Worm (Caenorhabditis elegans) whole organism, L1 larva: ENCODE results near the gene F45E1.5.

ENCODE experiments used
- Y116A8C.19 ChIP-seq: sonication (generic microtip); optimal IDR thresholded peaks from 2 replicates; lab custom pipeline; 2016; ENCODE audit warnings: missing compliant biosample characterization, missing genetic modification characterization, borderline replicate concordance
- alr-1 ChIP-seq: fragments of 200-800 bp; sonication (Bioruptor generic); optimal IDR thresholded peaks from 2 replicates; lab custom pipeline; 2018; ENCODE audit warnings: borderline replicate concordance, mild to moderate bottlenecking, missing genetic modification characterization, missing compliant biosample characterization
- blmp-1 ChIP-seq: fragments of 150-350 bp; optimal IDR thresholded peaks from 2 replicates; lab custom pipeline; 2014; ENCODE audit warnings: missing biosample characterization, missing genetic modification characterization
- ceh-63 ChIP-seq: fragments of 200-800 bp; sonication (Bioruptor generic); optimal IDR thresholded peaks from 2 replicates; lab custom pipeline; 2018; ENCODE audit warnings: mild to moderate bottlenecking, missing genetic modification characterization, missing compliant biosample characterization
- ceh-8 ChIP-seq: fragments of 200-800 bp; sonication (Bioruptor generic); optimal IDR thresholded peaks from 2 replicates; lab custom pipeline; 2018; ENCODE audit warnings: mild to moderate bottlenecking, missing genetic modification characterization, moderate library complexity, missing compliant biosample characterization
- ceh-82 ChIP-seq, 3 experiments: fragments of 150-350 bp in 1 of 3; sonication (generic microtip) in 2 of 3; optimal IDR thresholded peaks; 2 replicates each; lab custom pipeline; 2014 to 2017; ENCODE audit warnings: missing biosample characterization in 3 of 3, missing genetic modification characterization in 3 of 3
- ceh-88 ChIP-seq: fragments of 200-800 bp; sonication (Bioruptor generic); IDR thresholded peaks from 2 replicates; pipeline ENCODE4 v1.3.6; 2022; ENCODE audit warnings: missing genetic modification characterization, missing compliant biosample characterization
- ceh-90 ChIP-seq: sonication (generic microtip); optimal IDR thresholded peaks from 2 replicates; lab custom pipeline; 2016; ENCODE audit warnings: missing genetic modification characterization, missing compliant biosample characterization
- dpl-1 ChIP-seq, 3 experiments: fragments of 150-350 bp in 2 of 3; sonication (generic microtip) in 1 of 3; optimal IDR thresholded peaks; 2 replicates each; lab custom pipeline; 2014 to 2017; ENCODE audit warnings: missing biosample characterization in 3 of 3, missing genetic modification characterization in 3 of 3, missing genetic modification reagents in 3 of 3
- dsc-1 ChIP-seq: sonication (generic microtip); optimal IDR thresholded peaks from 2 replicates; lab custom pipeline; 2016; ENCODE audit warnings: mild to moderate bottlenecking, missing genetic modification characterization, missing compliant biosample characterization
- efl-1 ChIP-seq, 4 experiments: fragments of 150-350 bp; optimal IDR thresholded peaks in 3 of 4; peaks in 1 of 4; 1 replicate in 1 of 4; 2 replicates in 3 of 4; lab custom pipeline; 2014; ENCODE audit warnings: missing biosample characterization in 2 of 4, missing genetic modification characterization in 2 of 4, missing genetic modification reagents in 2 of 4
- egl-13 ChIP-seq: sonication (generic microtip); optimal IDR thresholded peaks from 2 replicates; lab custom pipeline; 2016; ENCODE audit warnings: missing genotype, missing genetic modification reagents, missing genetic modification characterization, missing compliant biosample characterization
- elt-2 ChIP-seq: sonication (generic microtip); optimal IDR thresholded peaks from 2 replicates; lab custom pipeline; 2016; ENCODE audit warnings: missing genetic modification characterization, mild to moderate bottlenecking, inconsistent platforms, missing compliant biosample characterization, missing genetic modification reagents
- elt-3 ChIP-seq, 6 experiments: fragments of 150-350 bp in 1 of 6; sonication (generic microtip); optimal IDR thresholded peaks; 2 replicates each; lab custom pipeline; 2017 to 2018; ENCODE audit warnings: missing biosample characterization in 6 of 6, missing genetic modification characterization in 6 of 6, inconsistent platforms in 1 of 6
- fkh-4 ChIP-seq: sonication (generic microtip); optimal IDR thresholded peaks from 2 replicates; lab custom pipeline; 2016; ENCODE audit warnings: missing compliant biosample characterization, missing genetic modification characterization, borderline replicate concordance
- fkh-8 ChIP-seq: sonication (generic microtip); optimal IDR thresholded peaks from 2 replicates; lab custom pipeline; 2016; ENCODE audit warnings: mild to moderate bottlenecking, missing genetic modification characterization, missing compliant biosample characterization
- grh-1 ChIP-seq: fragments of 200-800 bp; sonication (Bioruptor generic); IDR thresholded peaks from 2 replicates; pipeline ENCODE4 v1.3.6; 2022; ENCODE audit warnings: missing genetic modification reagents, missing genetic modification characterization, missing compliant biosample characterization
- hlh-4 ChIP-seq: sonication (generic microtip); optimal IDR thresholded peaks from 2 replicates; lab custom pipeline; 2016; ENCODE audit warnings: mild to moderate bottlenecking, missing genetic modification characterization, missing compliant biosample characterization
- hpl-2 ChIP-seq: fragments of 150-350 bp; optimal IDR thresholded peaks from 2 replicates; lab custom pipeline; 2014; ENCODE audit warnings: missing biosample characterization, missing genetic modification reagents, missing genetic modification characterization
- lin-14 ChIP-seq: fragments of 200-800 bp; sonication (Bioruptor generic); optimal IDR thresholded peaks from 2 replicates; lab custom pipeline; 2018; ENCODE audit warnings: mild to moderate bottlenecking, missing genetic modification characterization, moderate library complexity, missing compliant biosample characterization
- lin-39 ChIP-seq: fragments of 150-350 bp; optimal IDR thresholded peaks from 2 replicates; lab custom pipeline; 2014; ENCODE audit warnings: missing biosample characterization, missing genetic modification reagents, missing genetic modification characterization
- lir-3 ChIP-seq: sonication (generic microtip); optimal IDR thresholded peaks from 2 replicates; lab custom pipeline; 2016; ENCODE audit warnings: mild to moderate bottlenecking, missing genetic modification characterization, moderate library complexity, missing compliant biosample characterization; ENCODE audit not compliant: poor library complexity
- mdl-1 ChIP-seq, 2 experiments: fragments of 150-350 bp; optimal IDR thresholded peaks; 2 replicates each; lab custom pipeline; 2014 to 2017; ENCODE audit warnings: missing biosample characterization in 2 of 2, missing genetic modification characterization in 2 of 2, inconsistent platforms in 1 of 2
- mef-2 ChIP-seq: fragments of 150-350 bp; optimal IDR thresholded peaks from 2 replicates; lab custom pipeline; 2014; ENCODE audit warnings: missing biosample characterization, missing genetic modification characterization
- nhr-11 ChIP-seq: fragments of 150-350 bp; optimal IDR thresholded peaks from 2 replicates; lab custom pipeline; 2014; ENCODE audit warnings: missing biosample characterization, missing genetic modification characterization
- nhr-12 ChIP-seq: sonication (generic microtip); optimal IDR thresholded peaks from 2 replicates; lab custom pipeline; 2017; ENCODE audit warnings: missing biosample characterization, missing genetic modification characterization
- nhr-19 ChIP-seq: fragments of 200-800 bp; sonication (Bioruptor generic); conservative IDR thresholded peaks from 2 replicates; pipeline ENCODE4 v1.3.6; 2022; ENCODE audit warnings: missing genetic modification characterization, missing compliant biosample characterization
- nhr-237 ChIP-seq: fragments of 150-350 bp; optimal IDR thresholded peaks from 2 replicates; lab custom pipeline; 2014; ENCODE audit warnings: missing biosample characterization, missing genetic modification characterization
- nhr-28 ChIP-seq: fragments of 150-350 bp; optimal IDR thresholded peaks from 2 replicates; lab custom pipeline; 2014; ENCODE audit warnings: missing biosample characterization, missing genetic modification characterization
- nhr-47 ChIP-seq: sonication (generic microtip); optimal IDR thresholded peaks from 2 replicates; lab custom pipeline; 2016; ENCODE audit warnings: mild to moderate bottlenecking, missing genetic modification characterization, moderate library complexity, missing compliant biosample characterization
- nhr-71 ChIP-seq: sonication (generic microtip); optimal IDR thresholded peaks from 2 replicates; lab custom pipeline; 2016; ENCODE audit warnings: mild to moderate bottlenecking, missing genetic modification characterization, moderate library complexity, missing compliant biosample characterization
- nhr-85 ChIP-seq: sonication (generic microtip); peaks from one replicate; lab custom pipeline; 2016; ENCODE audit warnings: missing genetic modification characterization, inconsistent platforms, missing compliant biosample characterization
- nhr-90 ChIP-seq: sonication (generic microtip); optimal IDR thresholded peaks from 2 replicates; lab custom pipeline; 2016; ENCODE audit warnings: mild to moderate bottlenecking, missing genetic modification characterization, missing compliant biosample characterization; ENCODE audit not compliant: poor library complexity
- pag-3 ChIP-seq: sonication (generic microtip); optimal IDR thresholded peaks from 2 replicates; lab custom pipeline; 2017; ENCODE audit warnings: missing genetic modification characterization, mild to moderate bottlenecking, missing compliant biosample characterization, antibody characterized with exemption, borderline replicate concordance; ENCODE audit not compliant: insufficient read depth
- pax-3 ChIP-seq: fragments of 200-800 bp; sonication (Bioruptor generic); optimal IDR thresholded peaks from 2 replicates; lab custom pipeline; 2018; ENCODE audit warnings: mild to moderate bottlenecking, missing genetic modification characterization, moderate library complexity, missing compliant biosample characterization
- pqm-1 ChIP-seq: sonication (generic microtip); optimal IDR thresholded peaks from 3 replicates; lab custom pipeline; 2017; ENCODE audit warnings: missing biosample characterization, missing genetic modification characterization
- skn-1 ChIP-seq: fragments of 150-350 bp; optimal IDR thresholded peaks from 2 replicates; lab custom pipeline; 2014; ENCODE audit warnings: missing biosample characterization, missing genetic modification characterization
- snpc-4 ChIP-seq: fragments of 150-350 bp; optimal IDR thresholded peaks from 2 replicates; lab custom pipeline; 2014; ENCODE audit warnings: missing biosample characterization, missing genetic modification characterization
- sox-4 ChIP-seq: sonication (generic microtip); optimal IDR thresholded peaks from 2 replicates; lab custom pipeline; 2016; ENCODE audit warnings: missing genetic modification characterization, missing compliant biosample characterization
- sup-37 ChIP-seq: fragments of 200-800 bp; sonication (Bioruptor generic); optimal IDR thresholded peaks from 2 replicates; lab custom pipeline; 2018; ENCODE audit warnings: mild to moderate bottlenecking, missing genetic modification characterization, missing compliant biosample characterization
- swsn-7 ChIP-seq: sonication (generic microtip); optimal IDR thresholded peaks from 2 replicates; lab custom pipeline; 2016; ENCODE audit warnings: missing genetic modification characterization, missing compliant biosample characterization
- unc-62 ChIP-seq: fragments of 150-350 bp; optimal IDR thresholded peaks from 2 replicates; lab custom pipeline; 2014; ENCODE audit warnings: missing biosample characterization, missing genetic modification reagents, missing genetic modification characterization
- unc-98 ChIP-seq: fragments of 200-800 bp; sonication (Bioruptor generic); IDR thresholded peaks from 2 replicates; pipeline ENCODE4 v1.3.6; 2022; ENCODE audit warnings: missing genetic modification characterization, missing compliant biosample characterization
- vab-15 ChIP-seq: sonication (generic microtip); optimal IDR thresholded peaks from 2 replicates; lab custom pipeline; 2017; ENCODE audit warnings: missing genotype, mild to moderate bottlenecking, missing genetic modification characterization, missing compliant biosample characterization

The F45E1.5 gene

DNA sequence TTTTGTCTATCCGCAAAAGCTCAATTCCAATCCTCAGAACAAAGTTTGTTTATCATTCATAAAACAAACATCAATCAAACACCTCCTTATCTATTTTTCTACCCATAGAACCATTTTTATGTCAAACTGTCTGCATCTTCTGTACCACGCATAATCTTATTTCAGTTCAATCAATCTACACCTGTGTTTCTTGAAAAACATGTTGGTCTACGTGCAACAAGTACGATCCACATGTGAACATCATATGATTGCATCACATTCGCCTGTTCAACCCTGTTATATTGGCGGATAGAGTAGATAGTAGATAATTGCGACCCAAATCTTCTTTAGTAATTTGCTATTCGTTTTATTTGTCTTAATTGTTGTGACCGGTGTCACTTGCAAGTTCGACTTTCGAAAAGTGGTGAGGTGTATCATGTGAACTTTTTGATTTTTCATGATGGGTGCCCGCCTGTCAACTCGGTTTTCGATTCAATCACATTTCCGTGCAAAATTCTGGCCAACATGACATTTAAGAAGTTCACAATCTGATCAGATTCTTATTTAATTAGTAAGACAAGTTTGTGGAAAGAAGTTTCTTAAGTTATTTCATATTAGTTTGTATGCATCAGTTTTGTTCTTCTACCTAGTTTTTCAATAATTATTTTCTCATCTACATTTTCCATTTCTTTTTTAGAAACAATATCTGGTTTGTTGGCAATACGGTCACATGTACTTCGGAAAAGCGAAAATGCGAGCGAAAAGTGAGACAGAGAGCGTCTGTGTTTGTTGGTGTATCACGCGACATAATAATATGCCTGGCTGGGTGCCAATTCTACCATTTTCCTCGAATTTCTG lies 24.1 kb upstream of the F45E1.5 start (continued):
- TF ChIP-seq nhr-19 (peak; percentile 14; the same call in 1 of the 2 replicates), swsn-7 (peak; percentile 23), elt-3 (tag; optimal IDR thresholded peaks at IDR 0.05; lab: Kevin White, UChicago) (peak in 2 of 6 experiments; percentile 52 to 68), lin-14 (GFP tag; lab: Kevin White, UChicago) (peak; percentile 36), dpl-1 (GFP tag; optimal IDR thresholded peaks at IDR 0.05; lab: Kevin White, UChicago) (peak in 1 of 3 experiments; percentile 12), elt-2 (tag; lab: Kevin White, UChicago) (peak; percentile 62), ceh-90 (no peak), nhr-71 (peak; percentile 67), ceh-88 (GFP tag; lab: Robert Waterston, UW) (0 out of 2 replicates have a peak, but pooled peaks have one; percentile 30), fkh-8 (tag; lab: Kevin White, UChicago) (peak; percentile 77), ceh-8 (GFP tag; lab: Kevin White, UChicago) (no peak)

DNA sequence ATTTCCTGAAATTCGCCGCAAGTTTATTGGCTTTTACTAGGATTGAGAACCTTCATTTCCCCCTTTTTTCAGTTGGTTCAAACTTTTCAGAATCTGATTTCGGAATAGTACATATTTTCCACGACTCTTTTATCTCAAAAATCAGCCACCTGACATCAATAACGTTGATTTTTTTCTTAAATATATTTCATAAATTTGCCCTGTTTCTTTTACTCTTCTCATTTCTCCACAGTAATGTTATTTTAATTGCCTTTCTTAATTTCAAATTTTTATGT lies 23.5 kb upstream of the F45E1.5 start:
- TF ChIP-seq nhr-28 (tag; lab: Kevin White, UChicago) = no peak
- peak; percentile 29 for TF ChIP-seq nhr-90 (tag; lab: Kevin White, UChicago)
- no peak for TF ChIP-seq mef-2
- no peak for TF ChIP-seq pax-3 (tag; lab: Kevin White, UChicago)
- no peak for TF ChIP-seq alr-1 (tag; lab: Kevin White, UChicago)
- TF ChIP-seq nhr-47 (tag; lab: Kevin White, UChicago) = peak; percentile 36
- no peak for TF ChIP-seq mdl-1 (tag; optimal IDR thresholded peaks at IDR 0.05; lab: Kevin White, UChicago)
- no peak for TF ChIP-seq nhr-12 (tag; lab: Kevin White, UChicago)
- TF ChIP-seq fkh-8 (tag; lab: Kevin White, UChicago) = no peak
- peak; percentile 36 for TF ChIP-seq nhr-71
- no peak for TF ChIP-seq fkh-4 (tag; lab: Kevin White, UChicago)
- peak in 1 of 3 experiments; percentile 10 for TF ChIP-seq dpl-1 (GFP tag; optimal IDR thresholded peaks at IDR 0.05; lab: Kevin White, UChicago)
- peak; percentile 14 for TF ChIP-seq skn-1 (tag; lab: Kevin White, UChicago)
- TF ChIP-seq sox-4 (tag; lab: Kevin White, UChicago) = no peak

DNA sequence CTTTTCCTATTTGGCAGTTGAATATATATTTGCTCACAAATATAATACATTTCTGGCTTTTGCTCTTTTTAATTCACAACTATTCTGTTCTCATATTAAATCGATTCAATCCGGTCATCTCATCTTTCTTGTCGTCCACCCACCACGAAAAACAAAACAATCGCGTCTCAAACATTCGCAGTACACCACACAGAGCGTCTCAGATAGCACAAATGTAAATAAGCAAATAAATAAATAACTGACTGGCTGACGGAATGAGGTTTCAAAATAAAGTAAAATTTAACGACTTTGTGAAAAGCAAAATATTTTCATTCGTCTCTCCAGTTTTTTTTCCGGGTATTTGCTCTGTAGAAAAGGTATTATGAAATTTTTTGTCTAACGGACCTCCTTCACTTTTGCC lies 22.8 kb upstream of the F45E1.5 start:
- TF ChIP-seq hpl-2 (GFP tag; lab: Kevin White, UChicago) (no peak), efl-1 (optimal IDR thresholded peaks at IDR 0.05; lab: Kevin White, UChicago) (no peak), efl-1 (GFP tag; optimal IDR thresholded peaks at IDR 0.05 in 1 of 2; lab: Kevin White, UChicago) (peak in 1 of 2 experiments; percentile 8)

DNA sequence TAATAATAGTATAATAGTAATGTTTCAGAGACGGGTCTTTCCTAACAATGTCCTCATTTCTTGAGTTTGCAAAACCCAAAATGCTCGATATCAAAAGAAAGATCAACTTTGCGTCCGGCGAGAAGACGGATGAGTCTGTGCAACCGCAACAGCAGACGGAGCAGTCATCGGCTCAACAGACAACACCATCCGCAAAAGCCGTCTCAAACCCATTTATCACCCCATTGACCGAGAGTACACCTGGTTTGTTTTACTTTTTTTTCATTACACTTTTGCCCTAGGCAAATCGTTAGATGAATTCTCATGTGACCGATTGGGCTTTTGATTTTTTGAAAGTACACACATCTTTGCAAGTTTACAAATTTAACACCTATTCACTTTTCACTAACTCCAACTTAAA lies 22.2 kb upstream of the F45E1.5 start, which contains the start of gene dct-1:
TSS of gene dct-1 (plus strand) at position 27 of the 400 bp plus-strand sequence.
- TF ChIP-seq sup-37 (no peak), fkh-8 (tag; lab: Kevin White, UChicago) (no peak), nhr-85 (tag; lab: Kevin White, UChicago) (no peak), pqm-1 (tag; lab: Kevin White, UChicago) (no peak), sox-4 (tag; lab: Kevin White, UChicago) (no peak), nhr-237 (tag; lab: Kevin White, UChicago) (no peak), elt-3 (tag; optimal IDR thresholded peaks at IDR 0.05; lab: Kevin White, UChicago) (no peak), hlh-4 (tag; lab: Kevin White, UChicago) (no peak), nhr-11 (tag; lab: Kevin White, UChicago) (no peak), ceh-88 (GFP tag; lab: Robert Waterston, UW) (no peak), lir-3 (tag; lab: Kevin White, UChicago) (no peak), lin-39 (tag; lab: Kevin White, UChicago) (peak; percentile 14), pag-3 (tag; lab: Kevin White, UChicago) (no peak), unc-62 (GFP tag; lab: Kevin White, UChicago) (no peak), dsc-1 (no peak), Y116A8C.19 (no peak), blmp-1 (tag; lab: Kevin White, UChicago) (no peak), egl-13 (tag; lab: Kevin White, UChicago) (no peak), ceh-63 (GFP tag; lab: Kevin White, UChicago) (no peak), vab-15 (no peak), ceh-82 (tag; optimal IDR thresholded peaks at IDR 0.05; lab: Kevin White, UChicago) (no peak), snpc-4 (tag; lab: Kevin White, UChicago) (no peak), grh-1 (GFP tag; lab: Robert Waterston, UW) (no peak), unc-98 (GFP tag; lab: Robert Waterston, UW) (no peak), swsn-7 (no peak)
